Worm (Caenorhabditis elegans): ENCODE measurements around the gene sid-5.

The sid-5 gene

DNA sequence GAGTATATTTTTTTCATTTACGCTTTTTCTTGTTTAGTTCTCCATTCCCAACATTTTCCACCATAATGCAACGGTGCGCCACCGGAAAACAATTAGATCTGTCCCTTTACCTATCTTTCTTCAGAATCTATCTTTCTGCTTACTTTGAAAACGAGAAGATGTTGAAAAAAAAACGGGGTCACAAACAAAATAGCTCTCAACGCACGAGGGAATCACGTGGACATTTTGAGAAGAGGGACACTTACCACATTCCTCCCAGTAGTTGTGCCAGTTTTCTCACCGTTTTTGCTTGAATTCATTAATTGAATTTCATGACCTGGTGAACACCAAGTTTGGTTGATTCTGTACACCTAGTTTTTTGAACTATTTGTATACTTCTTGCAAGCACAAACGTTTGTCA, 11.6 kb downstream of the sid-5 start:
- no peak for TF ChIP-seq elt-3 (tag; optimal IDR thresholded peaks at IDR 0.05)
- no peak for TF ChIP-seq mab-5 (tag; optimal IDR thresholded peaks at IDR 0.05)
- TF ChIP-seq lsy-2 (tag; optimal IDR thresholded peaks at IDR 0.05): no peak
- no peak for TF ChIP-seq lin-13 (tag; optimal IDR thresholded peaks at IDR 0.05)
- TF ChIP-seq ces-1 (GFP tag; optimal IDR thresholded peaks at IDR 0.05): no peak
- no peak for TF ChIP-seq M03D4.4 (tag; optimal IDR thresholded peaks at IDR 0.05)

ce11 chrX:6920132-6920531, 15.6 kb downstream of the sid-5 start:
- no peak for TF ChIP-seq nhr-2 (tag; optimal IDR thresholded peaks at IDR 0.05)
- no peak for TF ChIP-seq ham-2 (GFP tag; optimal IDR thresholded peaks at IDR 0.05)
- no peak for TF ChIP-seq nhr-28 (tag; optimal IDR thresholded peaks at IDR 0.05)
- TF ChIP-seq cnd-1 (tag; optimal IDR thresholded peaks at IDR 0.05): no peak
- TF ChIP-seq bed-3 (GFP tag; optimal IDR thresholded peaks at IDR 0.05): no peak
- TF ChIP-seq ceh-39 (tag; optimal IDR thresholded peaks at IDR 0.05): no peak
- no peak for TF ChIP-seq lsy-2 (tag; optimal IDR thresholded peaks at IDR 0.05)
- no peak for TF ChIP-seq tbx-8 (GFP tag; optimal IDR thresholded peaks at IDR 0.05)
- TF ChIP-seq sem-2 (GFP tag; optimal IDR thresholded peaks at IDR 0.05): no peak
- no peak for TF ChIP-seq unc-39 (tag; optimal IDR thresholded peaks at IDR 0.05)
- no peak for TF ChIP-seq blmp-1 (tag; optimal IDR thresholded peaks at IDR 0.05)
- no peak for TF ChIP-seq lin-13 (tag; optimal IDR thresholded peaks at IDR 0.05)
- no peak for TF ChIP-seq M03D4.4 (tag; optimal IDR thresholded peaks at IDR 0.05)
- TF ChIP-seq pha-4 (tag; optimal IDR thresholded peaks at IDR 0.05): no peak
- no peak for TF ChIP-seq flh-1 (GFP tag; optimal IDR thresholded peaks at IDR 0.05)
- no peak for TF ChIP-seq mep-1 (tag; optimal IDR thresholded peaks at IDR 0.05)
- no peak for TF ChIP-seq ztf-11 (tag; optimal IDR thresholded peaks at IDR 0.05)
- TF ChIP-seq nhr-12 (tag; optimal IDR thresholded peaks at IDR 0.05): no peak
- TF ChIP-seq snpc-4 (tag; optimal IDR thresholded peaks at IDR 0.05): no peak

DNA sequence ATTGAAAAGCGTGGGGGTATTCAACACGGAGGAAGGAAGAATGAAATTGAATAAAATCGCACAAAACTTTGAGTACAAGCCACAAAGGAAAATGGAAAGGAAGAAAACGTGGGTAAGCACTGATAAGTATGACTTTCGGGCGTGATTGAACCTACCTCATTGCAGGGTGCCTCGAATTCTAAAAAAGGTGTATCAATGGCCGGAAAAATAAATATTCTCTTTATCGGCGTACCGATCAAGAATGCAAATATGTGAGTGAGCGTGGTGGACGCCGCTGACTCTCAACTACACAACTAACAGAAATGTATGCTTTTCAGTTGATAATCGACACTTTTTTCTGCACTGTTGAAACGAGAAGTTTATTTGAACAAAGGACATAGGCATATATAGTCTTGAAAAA, 19.9 kb downstream of the sid-5 start, which contains the start of gene otpl-3:
Gene otpl-3 (minus strand): TSS at position 304 of the 400 bp plus-strand sequence.
- TF ChIP-seq ceh-83 (GFP tag; optimal IDR thresholded peaks at IDR 0.05) (no peak), drap-1 (GFP tag; optimal IDR thresholded peaks at IDR 0.05) (no peak), lin-13 (tag; optimal IDR thresholded peaks at IDR 0.05) (no peak), elt-3 (tag; optimal IDR thresholded peaks at IDR 0.05) (no peak), tbx-8 (GFP tag; optimal IDR thresholded peaks at IDR 0.05) (no peak), zip-8 (tag; optimal IDR thresholded peaks at IDR 0.05) (no peak), hlh-1 (tag; optimal IDR thresholded peaks at IDR 0.05) (no peak), nhr-12 (tag; optimal IDR thresholded peaks at IDR 0.05) (no peak)

- TF ChIP-seq elt-1 (tag; optimal IDR thresholded peaks at IDR 0.05; ENCODE audit: borderline replicate concordance, insufficient read depth) (no peak), nhr-2 (tag; optimal IDR thresholded peaks at IDR 0.05) (no peak), pha-4 (tag; optimal IDR thresholded peaks at IDR 0.05) (peak; percentile 5)
Measured at ce11 chrX:6926952-6927351, 22.4 kb downstream of the sid-5 start.

- TF ChIP-seq ztf-11 (tag; optimal IDR thresholded peaks at IDR 0.05) (no peak), ceh-83 (GFP tag; optimal IDR thresholded peaks at IDR 0.05) (peak; percentile 38), mab-5 (tag; optimal IDR thresholded peaks at IDR 0.05) (no peak), ceh-39 (tag; optimal IDR thresholded peaks at IDR 0.05) (no peak)
Measured at ce11 chrX:6928578-6928977, 24.1 kb downstream of the sid-5 start, which contains the start of gene F14B8.5. F14B8.5 (minus strand) TSS chrX:6928704.

DNA sequence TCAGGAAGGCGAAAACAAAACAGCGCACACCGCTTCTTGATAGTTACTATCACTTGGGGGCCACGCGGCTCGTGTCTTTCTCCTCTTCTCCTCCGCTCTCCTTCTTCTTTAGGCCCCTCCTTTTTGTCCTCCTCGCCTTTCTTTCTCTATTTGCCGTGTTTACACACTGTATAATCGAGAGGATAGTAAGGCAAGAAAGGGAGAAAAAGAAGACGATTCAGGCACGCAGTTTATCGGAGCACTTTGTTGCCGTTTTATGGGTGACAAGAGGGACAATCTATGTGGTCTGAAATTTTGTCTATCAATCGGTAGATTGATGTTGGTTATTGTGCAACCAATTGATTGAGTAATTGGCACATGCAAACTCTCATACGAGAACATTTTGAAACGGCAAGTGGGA, 27.6 kb downstream of the sid-5 start, which contains the start of gene F14B8.6:
Gene F14B8.6 (minus strand): TSS at position 292 of the 400 bp plus-strand sequence.
- TF ChIP-seq nhr-28 (tag; optimal IDR thresholded peaks at IDR 0.05) (no peak), mls-2 (tag; optimal IDR thresholded peaks at IDR 0.05) (no peak), pha-4 (tag; optimal IDR thresholded peaks at IDR 0.05) (peak; percentile 69)

- no peak for TF ChIP-seq nhr-12 (tag; optimal IDR thresholded peaks at IDR 0.05)
- no peak for TF ChIP-seq sptf-1 (tag; optimal IDR thresholded peaks at IDR 0.05)
- no peak for TF ChIP-seq drap-1 (GFP tag; optimal IDR thresholded peaks at IDR 0.05)
- TF ChIP-seq M03D4.4 (tag; optimal IDR thresholded peaks at IDR 0.05): no peak
- no peak for TF ChIP-seq zip-8 (tag; optimal IDR thresholded peaks at IDR 0.05)
- no peak for TF ChIP-seq sem-2 (GFP tag; optimal IDR thresholded peaks at IDR 0.05)
- TF ChIP-seq pha-4 (tag; optimal IDR thresholded peaks at IDR 0.05): peak; percentile 3
- no peak for TF ChIP-seq nhr-2 (tag; optimal IDR thresholded peaks at IDR 0.05)
- peak; percentile 19 for TF ChIP-seq lsy-2 (tag; optimal IDR thresholded peaks at IDR 0.05)
- TF ChIP-seq hlh-1 (tag; optimal IDR thresholded peaks at IDR 0.05): no peak
- TF ChIP-seq nhr-237 (tag; optimal IDR thresholded peaks at IDR 0.05): no peak
- peak; percentile 27 for TF ChIP-seq mep-1 (tag; optimal IDR thresholded peaks at IDR 0.05)
- TF ChIP-seq ceh-43 (GFP tag; optimal IDR thresholded peaks at IDR 0.05): no peak
- TF ChIP-seq nhr-28 (tag; optimal IDR thresholded peaks at IDR 0.05): no peak
- peak; percentile 62 for TF ChIP-seq ces-1 (GFP tag; optimal IDR thresholded peaks at IDR 0.05)
- no peak for TF ChIP-seq mls-2 (tag; optimal IDR thresholded peaks at IDR 0.05)
- no peak for TF ChIP-seq cnd-1 (tag; optimal IDR thresholded peaks at IDR 0.05)
- TF ChIP-seq flh-1 (GFP tag; optimal IDR thresholded peaks at IDR 0.05): no peak
- TF ChIP-seq blmp-1 (tag; optimal IDR thresholded peaks at IDR 0.05): peak; percentile 96
- no peak for TF ChIP-seq elt-1 (tag; optimal IDR thresholded peaks at IDR 0.05; ENCODE audit: borderline replicate concordance, insufficient read depth)
Measured at ce11 chrX:6934453-6934852, 29.9 kb downstream of the sid-5 start.

Measured in whole organism, mixed stage, embryonic.